Fruit fly (Drosophila melanogaster): ENCODE measurements around the gene CG44085.
A peak's percentile ranks its signal among the peaks of the same experiment; 100 is the strongest.

The CG44085 gene

DNA sequence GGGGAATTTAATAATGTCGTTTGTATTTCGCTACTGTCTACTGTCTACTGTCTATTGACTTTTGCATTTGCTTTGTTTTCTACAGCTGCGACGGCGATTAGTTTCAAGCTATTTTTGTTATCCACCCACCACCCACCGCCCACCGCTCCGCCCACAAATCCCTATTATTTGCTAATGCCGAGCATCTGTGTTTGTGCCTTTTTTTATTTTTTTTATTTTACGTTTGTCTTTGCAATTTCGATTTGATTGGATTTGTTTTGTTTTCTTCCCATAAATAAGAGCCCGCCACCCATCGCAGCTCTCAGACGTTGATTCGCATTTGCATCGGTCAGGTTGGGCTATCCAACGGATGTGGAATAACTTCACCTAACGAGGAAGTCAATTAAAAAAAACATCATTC lies 24.6 kb upstream of the CG44085 start, which contains the start of gene Jhbp14:
Gene Jhbp14, plus strand, starts transcription at position 301 of the 400 bp plus-strand sequence.
- TF ChIP-seq Sry-δ (GFP tag; optimal IDR thresholded peaks at IDR 0.05): no peak
- TF ChIP-seq NfI (GFP tag; optimal IDR thresholded peaks at IDR 0.05): no peak
- TF ChIP-seq nau (GFP tag; optimal IDR thresholded peaks at IDR 0.05): no peak
- no peak for TF ChIP-seq Max (GFP tag; optimal IDR thresholded peaks at IDR 0.05)
- no peak for TF ChIP-seq CG31365 (tag; optimal IDR thresholded peaks at IDR 0.05)
- TF ChIP-seq corto (GFP tag; optimal IDR thresholded peaks at IDR 0.05): no peak

dm6 chr2L:13239689-13240088 lies 21.1 kb upstream of the CG44085 start, which contains the start of gene Jhbp13:
Gene Jhbp13, plus strand, starts transcription at chr2L:13239989.
- TF ChIP-seq CG6654 (GFP tag; optimal IDR thresholded peaks at IDR 0.05) (no peak), CG12391 (tag; optimal IDR thresholded peaks at IDR 0.05) (no peak), mld (GFP tag; IDR thresholded peaks at IDR 0.05; ENCODE audit: partially characterized antibody) (no peak), CG3163 (GFP tag; optimal IDR thresholded peaks at IDR 0.05) (no peak), Meics (GFP tag; optimal IDR thresholded peaks at IDR 0.05) (no peak), CG7745 (tag; optimal IDR thresholded peaks at IDR 0.05) (no peak), gfzf (GFP tag; optimal IDR thresholded peaks at IDR 0.05) (no peak), nom (GFP tag; optimal IDR thresholded peaks at IDR 0.05) (no peak), gsb (GFP tag; IDR thresholded peaks at IDR 0.05) (no peak), ssp (GFP tag; IDR thresholded peaks at IDR 0.05) (no peak), CG2678 (tag; optimal IDR thresholded peaks at IDR 0.05) (no peak)

dm6 chr2L:13244759-13245308 lies 16.0 kb upstream of the CG44085 start:
- TF ChIP-seq CG34376 (GFP tag; optimal IDR thresholded peaks at IDR 0.05) (no peak), zen (tag; optimal IDR thresholded peaks at IDR 0.05) (peak; percentile 10), CG31441 (GFP tag; IDR thresholded peaks at IDR 0.05) (no peak), Dp (GFP tag; optimal IDR thresholded peaks at IDR 0.05) (no peak), sens (GFP tag) (peak; percentile 81), CG7745 (tag; optimal IDR thresholded peaks at IDR 0.05) (no peak), CG2199 (GFP tag; IDR thresholded peaks at IDR 0.05) (peak; percentile 69; the same call in 1 of the 3 replicates), run (tag; optimal IDR thresholded peaks at IDR 0.05) (no peak), C15 (GFP tag; IDR thresholded peaks at IDR 0.05) (no peak), Med (GFP tag) (peak; percentile 60), pros (GFP tag; optimal IDR thresholded peaks at IDR 0.05) (peak; percentile 95), CG17328 (GFP tag; IDR thresholded peaks at IDR 0.05) (0 out of 2 replicates have a peak, but pooled peaks have one; percentile 14), gt (GFP tag; IDR thresholded peaks at IDR 0.05) (no peak), toy (GFP tag; IDR thresholded peaks at IDR 0.05) (no peak)

- TF ChIP-seq Deaf1 (tag; optimal IDR thresholded peaks at IDR 0.05): peak; percentile 93
- TF ChIP-seq CG15514 (GFP tag; optimal IDR thresholded peaks at IDR 0.05): peak; percentile 96
- TF ChIP-seq CG6654 (GFP tag; optimal IDR thresholded peaks at IDR 0.05): peak; percentile 54
- TF ChIP-seq chinmo (GFP tag; IDR thresholded peaks at IDR 0.05; ENCODE audit: partially characterized antibody): peak; percentile 56; the same call in 1 of the 4 replicates
- TF ChIP-seq scrt (GFP tag; optimal IDR thresholded peaks at IDR 0.05): no peak
Measured at dm6 chr2L:13245855-13246645, 14.8 kb upstream of the CG44085 start, which contains the start of gene CG16820. Gene CG16820, plus strand, starts transcription at chr2L:13246232.

Measured in whole organism, embryonic.